Fruit fly (Drosophila melanogaster): Measurements from ENCODE around the gene hay.
A peak's percentile ranks its signal among the peaks of the same experiment; 100 is the strongest.

Gene hay

DNA sequence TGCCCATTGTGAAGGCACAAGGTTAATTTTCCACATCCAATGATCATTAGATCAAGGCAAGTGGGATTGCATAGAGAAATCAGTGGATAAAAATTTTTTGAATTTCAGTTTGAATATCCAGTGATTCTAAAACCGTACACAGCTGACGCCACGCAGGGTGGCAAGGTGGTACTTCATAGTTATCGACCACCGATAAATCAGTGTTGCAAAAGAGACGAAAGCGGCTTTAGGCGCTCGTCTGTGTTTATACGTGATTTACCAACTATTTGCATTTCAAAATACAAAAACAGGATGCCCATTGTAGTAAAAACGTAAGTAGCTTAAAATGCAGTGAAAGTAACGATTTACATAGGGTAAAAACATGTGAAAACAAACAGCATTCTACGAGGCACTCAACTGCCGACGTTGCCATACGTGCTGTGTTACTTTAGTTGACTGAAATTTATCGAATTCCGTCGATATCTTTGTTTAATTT lies at the start of gene hay, which contains the start of the genes CG42535 and CG34001:
hay (plus strand) TSS at position 195 of the 475 bp plus-strand sequence.
CG42535 (minus strand) TSS at position 51 of the 475 bp plus-strand sequence.
CG34001 (plus strand) TSS at position 195 of the 475 bp plus-strand sequence.
- TF ChIP-seq sim (GFP tag; IDR thresholded peaks at IDR 0.05) (no peak), sens (GFP tag) (peak; percentile 87), eyg (GFP tag; optimal IDR thresholded peaks at IDR 0.05) (no peak), hkb (optimal IDR thresholded peaks at IDR 0.05) (peak; percentile 32), hkb (GFP tag; IDR thresholded peaks at IDR 0.05) (no peak), abd-A (tag; optimal IDR thresholded peaks at IDR 0.05) (no peak), E2f2 (GFP tag; IDR thresholded peaks at IDR 0.05) (peak; percentile 86), H2.0 (GFP tag; IDR thresholded peaks at IDR 0.05) (no peak), exex (tag; optimal IDR thresholded peaks at IDR 0.05) (no peak), sd (tag; optimal IDR thresholded peaks at IDR 0.05) (peak; percentile 77), knrl (GFP tag; IDR thresholded peaks at IDR 0.05; ENCODE audit: partially characterized antibody) (peak; percentile 53), nmo (GFP tag; optimal IDR thresholded peaks at IDR 0.05) (peak; percentile 60), crp (GFP tag; optimal IDR thresholded peaks at IDR 0.05) (peak; percentile 29 to 94), Myb (GFP tag; optimal IDR thresholded peaks at IDR 0.05) (peak; percentile 95), cg (GFP tag; optimal IDR thresholded peaks at IDR 0.05) (no peak), amos (GFP tag; IDR thresholded peaks at IDR 0.05; ENCODE audit: partially characterized antibody) (peak; percentile 38; the same call in 1 of the 2 replicates), Dref (GFP tag; IDR thresholded peaks at IDR 0.05) (peak; percentile 77), CG18011 (GFP tag; optimal IDR thresholded peaks at IDR 0.05) (no peak), Sox100B (GFP tag; optimal IDR thresholded peaks at IDR 0.05) (no peak), CG10959 (GFP tag; IDR thresholded peaks at IDR 0.05) (no peak), CG6654 (GFP tag; optimal IDR thresholded peaks at IDR 0.05) (peak; percentile 98), Taf1 (GFP tag; IDR thresholded peaks at IDR 0.05) (no peak), pho (GFP tag; optimal IDR thresholded peaks at IDR 0.05) (peak; percentile 11), Rx (GFP tag; IDR thresholded peaks at IDR 0.05) (no peak), D19A (tag; optimal IDR thresholded peaks at IDR 0.05) (no peak), trem (tag; optimal IDR thresholded peaks at IDR 0.05) (peak; percentile 48), CG4730 (GFP tag; IDR thresholded peaks at IDR 0.05) (0 out of 2 replicates have a peak, but pooled peaks have one; percentile 14), phol (tag; optimal IDR thresholded peaks at IDR 0.05) (peak; percentile 43), CG13624 (GFP tag; optimal IDR thresholded peaks at IDR 0.05) (peak; percentile 24), CG2116 (GFP tag; optimal IDR thresholded peaks at IDR 0.05) (peak; percentile 84), MESR4 (GFP tag; optimal IDR thresholded peaks at IDR 0.05) (no peak), Med (GFP tag) (peak; percentile 86), CG3847 (GFP tag; IDR thresholded peaks at IDR 0.05) (peak; percentile 64), HLH4C (GFP tag; IDR thresholded peaks at IDR 0.05; ENCODE audit: partially characterized antibody) (0 out of 3 replicates have a peak, but pooled peaks have one; percentile 34), CG30020 (tag; optimal IDR thresholded peaks at IDR 0.05) (no peak), Xrp1 (GFP tag; IDR thresholded peaks at IDR 0.05) (peak; percentile 25; the same call in 1 of the 2 replicates), p53 (GFP tag; optimal IDR thresholded peaks at IDR 0.05) (no peak), Scr (GFP tag; IDR thresholded peaks at IDR 0.05; ENCODE audit: partially characterized antibody) (0 out of 2 replicates have a peak, but pooled peaks have one; percentile 43), pnt (GFP tag; optimal IDR thresholded peaks at IDR 0.05) (no peak), sug (tag; optimal IDR thresholded peaks at IDR 0.05) (no peak), CG14050 (GFP tag; IDR thresholded peaks at IDR 0.05) (no peak), sqz (GFP tag; optimal IDR thresholded peaks at IDR 0.05) (no peak), BEAF-32 (GFP tag; optimal IDR thresholded peaks at IDR 0.05) (peak; percentile 51), Ets97D (GFP tag; optimal IDR thresholded peaks at IDR 0.05) (peak; percentile 54), CG11723 (GFP tag; optimal IDR thresholded peaks at IDR 0.05) (no peak), bcd (GFP tag; optimal IDR thresholded peaks at IDR 0.05) (no peak), twi (tag; optimal IDR thresholded peaks at IDR 0.05) (peak; percentile 4), CG18262 (tag; optimal IDR thresholded peaks at IDR 0.05) (no peak), Dp (GFP tag; optimal IDR thresholded peaks at IDR 0.05) (peak; percentile 84), sna (GFP tag; IDR thresholded peaks at IDR 0.05; ENCODE audit: partially characterized antibody) (no peak)
